Worm (Caenorhabditis elegans): ENCODE measurements around the gene Y41E3.1.
"Not testable (repeated sequence)": the region's sequence is repeated elsewhere in the genome, so short reads cannot be mapped to it uniquely, and the experiment has no call there.

Y41E3.1 gene

DNA sequence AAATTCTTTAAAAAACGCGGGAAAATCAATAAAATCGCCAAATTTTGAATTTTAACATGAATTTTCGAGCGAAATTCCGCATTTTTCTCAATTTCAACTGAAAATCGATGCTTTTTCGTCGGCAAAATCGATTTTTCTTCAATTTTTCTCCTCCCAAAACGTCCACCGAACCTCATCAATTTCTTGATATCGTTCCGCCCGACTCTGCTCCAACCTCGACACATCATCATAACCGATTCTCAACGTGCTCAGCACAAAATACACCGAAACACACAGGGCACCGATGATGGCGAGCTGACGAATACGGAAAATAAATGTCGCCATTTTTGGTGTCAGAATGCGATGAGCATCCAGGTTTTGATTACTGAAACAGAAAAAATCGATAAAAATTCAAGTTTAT, at the start of gene Y41E3.1:
TSS of gene Y41E3.1 (minus strand) at position 324 of the 400 bp plus-strand sequence.
- no peak for TF ChIP-seq scrt-1 (GFP tag; IDR thresholded peaks at IDR 0.05)
- TF ChIP-seq hmbx-1 (tag; optimal IDR thresholded peaks at IDR 0.05) = no peak
- TF ChIP-seq flt-1 (GFP tag; IDR thresholded peaks at IDR 0.05) = no peak
- no peak for TF ChIP-seq tbx-11 (GFP tag; IDR thresholded peaks at IDR 0.05)
- TF ChIP-seq tra-4 (tag; optimal IDR thresholded peaks at IDR 0.05) = no peak
- TF ChIP-seq hmg-4 (GFP tag; optimal IDR thresholded peaks at IDR 0.05) = no peak
- no peak for TF ChIP-seq hnd-1 (tag; optimal IDR thresholded peaks at IDR 0.05)
- TF ChIP-seq sea-1 (GFP tag; conservative IDR thresholded peaks at IDR 0.05) = no peak
- TF ChIP-seq tbx-37 (GFP tag; conservative IDR thresholded peaks at IDR 0.05) = no peak

DNA sequence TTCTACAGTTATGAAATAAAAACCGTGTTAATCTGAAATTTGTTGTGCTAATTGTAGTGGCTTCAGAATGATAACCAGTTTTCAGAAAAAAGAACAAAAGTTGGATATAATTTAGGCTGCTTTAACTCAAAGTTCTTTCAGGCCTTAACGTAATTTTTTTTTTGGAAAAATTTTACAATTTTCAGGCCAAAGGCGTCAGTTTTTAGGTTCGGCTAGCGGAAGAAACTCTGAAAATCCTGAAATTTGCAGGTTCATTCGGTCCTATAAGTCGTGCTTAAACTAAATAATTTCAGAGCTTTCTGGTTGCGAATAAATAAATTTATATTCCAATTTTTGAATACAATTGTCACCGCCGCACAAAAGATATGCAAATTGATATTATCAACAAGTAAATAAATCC, 49.5 kb upstream of the Y41E3.1 start:
- TF ChIP-seq B0310.2 (tag; optimal IDR thresholded peaks at IDR 0.05) (no peak), hnd-1 (tag; optimal IDR thresholded peaks at IDR 0.05) (no peak), ceh-13 (GFP tag; optimal IDR thresholded peaks at IDR 0.05) (no peak), hmbx-1 (tag; optimal IDR thresholded peaks at IDR 0.05) (no peak), F13C5.2 (tag; optimal IDR thresholded peaks at IDR 0.05) (no peak), hmg-4 (GFP tag; optimal IDR thresholded peaks at IDR 0.05) (no peak), sea-1 (GFP tag; conservative IDR thresholded peaks at IDR 0.05) (no peak)

DNA sequence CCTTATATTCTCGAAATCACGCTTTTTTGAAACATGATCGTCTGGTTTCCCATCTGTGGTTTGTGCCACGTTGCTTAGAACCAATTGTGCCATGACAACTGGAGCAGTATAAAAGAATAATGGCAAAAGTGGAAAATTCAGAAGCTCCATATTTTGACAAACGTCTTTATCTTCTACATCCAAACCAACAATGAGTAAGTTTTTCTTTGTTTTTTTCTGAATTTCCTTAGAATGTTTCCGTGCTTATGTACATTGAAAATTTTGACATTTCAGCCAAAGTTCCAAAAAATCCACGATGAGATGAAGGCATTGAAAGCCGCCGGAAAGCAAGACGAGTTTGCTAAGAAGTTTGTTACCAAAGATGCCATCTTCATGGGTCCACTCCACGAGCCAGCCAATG, 47.8 kb upstream of the Y41E3.1 start, which contains the start of gene Y41E3.6:
TSS of gene Y41E3.6 (plus strand) at position 301 of the 400 bp plus-strand sequence.
- TF ChIP-seq F13C5.2 (tag; optimal IDR thresholded peaks at IDR 0.05); hmbx-1 (tag; optimal IDR thresholded peaks at IDR 0.05); ceh-13 (GFP tag; optimal IDR thresholded peaks at IDR 0.05): not testable (repeated sequence)

DNA sequence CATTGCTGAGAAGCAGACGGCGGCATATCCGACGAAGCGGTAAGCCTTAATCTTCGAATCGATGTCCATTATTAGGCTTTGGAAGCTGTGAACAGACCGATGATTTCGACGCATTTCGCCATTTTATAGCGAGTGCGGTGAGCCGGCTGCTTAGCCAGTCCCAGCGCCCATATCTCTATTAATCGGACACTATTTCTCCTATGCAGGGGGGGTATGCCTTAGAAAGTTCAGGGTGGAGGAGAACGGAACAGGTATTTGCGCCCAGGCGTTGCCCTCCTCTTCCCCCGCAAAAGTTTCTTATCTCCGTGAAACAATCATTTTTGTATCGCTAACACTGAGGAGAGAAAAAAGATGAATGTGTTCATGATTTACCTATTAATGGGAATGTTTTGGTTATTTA, 28.0 kb upstream of the Y41E3.1 start, which contains the start of gene dpy-4:
TSS of gene dpy-4 (minus strand) at position 101 of the 400 bp plus-strand sequence.
- no peak for TF ChIP-seq B0310.2 (tag; optimal IDR thresholded peaks at IDR 0.05)
- TF ChIP-seq tra-4 (tag; optimal IDR thresholded peaks at IDR 0.05) = no peak
- TF ChIP-seq sea-1 (GFP tag; conservative IDR thresholded peaks at IDR 0.05) = no peak
- TF ChIP-seq scrt-1 (GFP tag; IDR thresholded peaks at IDR 0.05) = no peak
- no peak for TF ChIP-seq F13C5.2 (tag; optimal IDR thresholded peaks at IDR 0.05)
- TF ChIP-seq tbx-37 (GFP tag; conservative IDR thresholded peaks at IDR 0.05) = no peak
- no peak for TF ChIP-seq hmbx-1 (tag; optimal IDR thresholded peaks at IDR 0.05)
- TF ChIP-seq ets-7 (tag; optimal IDR thresholded peaks at IDR 0.05) = no peak
- no peak for TF ChIP-seq ama-1 (optimal IDR thresholded peaks at IDR 0.05)
- TF ChIP-seq pes-1 (GFP tag; IDR thresholded peaks at IDR 0.05) = no peak
- TF ChIP-seq flt-1 (GFP tag; IDR thresholded peaks at IDR 0.05) = no peak
- TF ChIP-seq ceh-13 (GFP tag; optimal IDR thresholded peaks at IDR 0.05) = no peak
- no peak for TF ChIP-seq hmg-4 (GFP tag; optimal IDR thresholded peaks at IDR 0.05)
- TF ChIP-seq tbx-11 (GFP tag; IDR thresholded peaks at IDR 0.05) = no peak
- no peak for TF ChIP-seq ceh-36 (tag; optimal IDR thresholded peaks at IDR 0.05)
- TF ChIP-seq hnd-1 (tag; optimal IDR thresholded peaks at IDR 0.05) = no peak
- TF ChIP-seq aly-1 (tag; optimal IDR thresholded peaks at IDR 0.05) = no peak

- TF ChIP-seq scrt-1 (GFP tag; IDR thresholded peaks at IDR 0.05) = no peak
- TF ChIP-seq aly-1 (tag; optimal IDR thresholded peaks at IDR 0.05) = peak; percentile 45
- TF ChIP-seq B0310.2 (tag; optimal IDR thresholded peaks at IDR 0.05) = no peak
- TF ChIP-seq hnd-1 (tag; optimal IDR thresholded peaks at IDR 0.05) = no peak
- no peak for TF ChIP-seq sea-1 (GFP tag; conservative IDR thresholded peaks at IDR 0.05)
- no peak for TF ChIP-seq pes-1 (GFP tag; IDR thresholded peaks at IDR 0.05)
Measured at ce11 chrIV:14985859-14986258, 27.2 kb upstream of the Y41E3.1 start.

ce11 chrIV:14985019-14985418, 26.3 kb upstream of the Y41E3.1 start:
- no peak for TF ChIP-seq hmg-4 (GFP tag; optimal IDR thresholded peaks at IDR 0.05)
- no peak for TF ChIP-seq flt-1 (GFP tag; IDR thresholded peaks at IDR 0.05)
- TF ChIP-seq ets-7 (tag; optimal IDR thresholded peaks at IDR 0.05) = no peak
- no peak for TF ChIP-seq tbx-11 (GFP tag; IDR thresholded peaks at IDR 0.05)
- no peak for TF ChIP-seq F13C5.2 (tag; optimal IDR thresholded peaks at IDR 0.05)
- no peak for TF ChIP-seq ama-1 (optimal IDR thresholded peaks at IDR 0.05)
- no peak for TF ChIP-seq tbx-37 (GFP tag; conservative IDR thresholded peaks at IDR 0.05)
- TF ChIP-seq ceh-36 (tag; optimal IDR thresholded peaks at IDR 0.05) = no peak
- TF ChIP-seq hmbx-1 (tag; optimal IDR thresholded peaks at IDR 0.05) = no peak
- no peak for TF ChIP-seq scrt-1 (GFP tag; IDR thresholded peaks at IDR 0.05)
- no peak for TF ChIP-seq sea-1 (GFP tag; conservative IDR thresholded peaks at IDR 0.05)
- no peak for TF ChIP-seq tra-4 (tag; optimal IDR thresholded peaks at IDR 0.05)
- no peak for TF ChIP-seq aly-1 (tag; optimal IDR thresholded peaks at IDR 0.05)
- TF ChIP-seq pes-1 (GFP tag; IDR thresholded peaks at IDR 0.05) = no peak
- no peak for TF ChIP-seq hnd-1 (tag; optimal IDR thresholded peaks at IDR 0.05)
- TF ChIP-seq ceh-13 (GFP tag; optimal IDR thresholded peaks at IDR 0.05) = no peak
- no peak for TF ChIP-seq B0310.2 (tag; optimal IDR thresholded peaks at IDR 0.05)

DNA sequence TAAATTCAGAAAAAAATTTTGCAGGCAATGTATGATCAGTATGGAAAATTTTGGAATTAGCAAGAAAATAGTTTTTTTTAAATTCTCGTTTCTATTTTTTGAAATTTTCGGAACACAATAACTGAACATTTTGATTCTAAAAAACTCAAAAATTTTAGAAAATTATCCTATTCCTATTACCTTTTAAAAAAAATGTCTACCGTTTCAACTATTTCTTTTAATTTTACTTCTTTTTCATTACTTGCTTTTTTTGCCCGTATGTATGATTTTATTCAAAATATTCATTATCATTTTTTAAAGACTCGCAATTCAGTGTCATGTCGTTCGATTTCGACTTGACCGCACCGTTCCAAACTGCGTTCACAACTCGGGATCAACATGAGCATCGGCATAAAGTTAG, 22.6 kb upstream of the Y41E3.1 start, which contains the start of gene atln-2:
TSS of gene atln-2 (plus strand) at position 301 of the 400 bp plus-strand sequence.
- TF ChIP-seq pes-1 (GFP tag; IDR thresholded peaks at IDR 0.05) (no peak), ets-7 (tag; optimal IDR thresholded peaks at IDR 0.05) (no peak), tbx-37 (GFP tag; conservative IDR thresholded peaks at IDR 0.05) (no peak), scrt-1 (GFP tag; IDR thresholded peaks at IDR 0.05) (no peak), sea-1 (GFP tag; conservative IDR thresholded peaks at IDR 0.05) (no peak), ceh-36 (tag; optimal IDR thresholded peaks at IDR 0.05) (no peak), tbx-11 (GFP tag; IDR thresholded peaks at IDR 0.05) (no peak), F13C5.2 (tag; optimal IDR thresholded peaks at IDR 0.05) (no peak), flt-1 (GFP tag; IDR thresholded peaks at IDR 0.05) (no peak), hmbx-1 (tag; optimal IDR thresholded peaks at IDR 0.05) (no peak), B0310.2 (tag; optimal IDR thresholded peaks at IDR 0.05) (no peak), hmg-4 (GFP tag; optimal IDR thresholded peaks at IDR 0.05) (no peak), aly-1 (tag; optimal IDR thresholded peaks at IDR 0.05) (no peak)

ce11 chrIV:14978204-14978603, 19.5 kb upstream of the Y41E3.1 start:
- TF ChIP-seq ets-7 (tag; optimal IDR thresholded peaks at IDR 0.05) = no peak

All from whole organism, early embryonic.